Fruit fly (Drosophila melanogaster): Measurements from ENCODE around the gene Adh.

Gene Adh

dm6 chr2L:14656111-14656881 is 40.9 kb downstream of the Adh start:
- no peak for TF ChIP-seq pan (optimal IDR thresholded peaks at IDR 0.05)
- TF ChIP-seq sv (GFP tag; optimal IDR thresholded peaks at IDR 0.05) = no peak
- TF ChIP-seq dl (GFP tag; optimal IDR thresholded peaks at IDR 0.05; ENCODE audit: insufficient read depth in 1 of 2, partially characterized antibody in 2 of 2) = no peak
- no peak for TF ChIP-seq Dif (GFP tag; optimal IDR thresholded peaks at IDR 0.05; ENCODE audit: partially characterized antibody)
- TF ChIP-seq CG32264 (GFP tag; optimal IDR thresholded peaks at IDR 0.05) = no peak
- TF ChIP-seq lola (GFP tag; optimal IDR thresholded peaks at IDR 0.05) = no peak

dm6 chr2L:14658853-14659252 is 43.5 kb downstream of the Adh start:
- TF ChIP-seq dl (GFP tag; optimal IDR thresholded peaks at IDR 0.05; ENCODE audit: insufficient read depth in 1 of 2, partially characterized antibody in 2 of 2) (no peak), lola (GFP tag; optimal IDR thresholded peaks at IDR 0.05) (no peak), rgr (GFP tag; optimal IDR thresholded peaks at IDR 0.05) (no peak), br (GFP tag; optimal IDR thresholded peaks at IDR 0.05) (no peak), jim (GFP tag; optimal IDR thresholded peaks at IDR 0.05) (no peak), usp (GFP tag; optimal IDR thresholded peaks at IDR 0.05) (no peak), fru (GFP tag; optimal IDR thresholded peaks at IDR 0.05) (no peak), Dfd (GFP tag; optimal IDR thresholded peaks at IDR 0.05) (no peak), pan (optimal IDR thresholded peaks at IDR 0.05) (no peak), CG9705 (GFP tag; optimal IDR thresholded peaks at IDR 0.05) (no peak), woc (GFP tag; optimal IDR thresholded peaks at IDR 0.05) (no peak), Myc (optimal IDR thresholded peaks at IDR 0.05) (no peak), Jra (GFP tag; optimal IDR thresholded peaks at IDR 0.05) (no peak), Vsx2 (GFP tag; optimal IDR thresholded peaks at IDR 0.05; ENCODE audit: partially characterized antibody) (no peak), sage (GFP tag; optimal IDR thresholded peaks at IDR 0.05) (no peak), psq (GFP tag; optimal IDR thresholded peaks at IDR 0.05) (no peak), Sp1 (GFP tag; optimal IDR thresholded peaks at IDR 0.05) (no peak)

- no peak for TF ChIP-seq foxo (GFP tag; optimal IDR thresholded peaks at IDR 0.05)
- TF ChIP-seq dl (GFP tag; optimal IDR thresholded peaks at IDR 0.05; ENCODE audit: insufficient read depth in 1 of 2, partially characterized antibody in 2 of 2) = no peak
- no peak for TF ChIP-seq Dif (GFP tag; optimal IDR thresholded peaks at IDR 0.05; ENCODE audit: partially characterized antibody)
- no peak for TF ChIP-seq Dfd (GFP tag; optimal IDR thresholded peaks at IDR 0.05)
- TF ChIP-seq jim (GFP tag; optimal IDR thresholded peaks at IDR 0.05) = no peak
- TF ChIP-seq Jra (GFP tag; optimal IDR thresholded peaks at IDR 0.05) = no peak
- TF ChIP-seq usp (GFP tag; optimal IDR thresholded peaks at IDR 0.05) = no peak
- TF ChIP-seq Hnf4 (GFP tag; optimal IDR thresholded peaks at IDR 0.05) = no peak
- TF ChIP-seq pan (optimal IDR thresholded peaks at IDR 0.05) = no peak
- TF ChIP-seq CrebA (GFP tag; optimal IDR thresholded peaks at IDR 0.05; ENCODE audit: borderline replicate concordance) = no peak
- no peak for TF ChIP-seq N (GFP tag; optimal IDR thresholded peaks at IDR 0.05)
- TF ChIP-seq Abd-B (GFP tag; optimal IDR thresholded peaks at IDR 0.05) = no peak
- no peak for TF ChIP-seq dsf (GFP tag; optimal IDR thresholded peaks at IDR 0.05; ENCODE audit: borderline replicate concordance)
- no peak for TF ChIP-seq Hr83 (GFP tag; optimal IDR thresholded peaks at IDR 0.05; ENCODE audit: poor library complexity, severe bottlenecking)
- no peak for TF ChIP-seq OdsH (GFP tag; optimal IDR thresholded peaks at IDR 0.05)
- TF ChIP-seq Sp1 (GFP tag; optimal IDR thresholded peaks at IDR 0.05) = no peak
- no peak for TF ChIP-seq Rel (GFP tag; optimal IDR thresholded peaks at IDR 0.05)
- TF ChIP-seq Rel (tag; optimal IDR thresholded peaks at IDR 0.05) = no peak
- no peak for TF ChIP-seq h (GFP tag; optimal IDR thresholded peaks at IDR 0.05)
- TF ChIP-seq psq (GFP tag; optimal IDR thresholded peaks at IDR 0.05) = no peak
Observed at dm6 chr2L:14663147-14663546, 47.8 kb downstream of the Adh start.

dm6 chr2L:14664361-14664760 is 49.0 kb downstream of the Adh start:
- TF ChIP-seq h (GFP tag; optimal IDR thresholded peaks at IDR 0.05) (no peak), foxo (GFP tag; optimal IDR thresholded peaks at IDR 0.05) (no peak), CG32264 (GFP tag; optimal IDR thresholded peaks at IDR 0.05) (no peak), tai (GFP tag; optimal IDR thresholded peaks at IDR 0.05) (no peak), dsf (GFP tag; optimal IDR thresholded peaks at IDR 0.05; ENCODE audit: borderline replicate concordance) (no peak), HLH106 (tag; optimal IDR thresholded peaks at IDR 0.05) (no peak), Jra (GFP tag; optimal IDR thresholded peaks at IDR 0.05) (no peak), CG9705 (GFP tag; optimal IDR thresholded peaks at IDR 0.05) (no peak), brk (GFP tag; optimal IDR thresholded peaks at IDR 0.05) (no peak), sage (GFP tag; optimal IDR thresholded peaks at IDR 0.05) (no peak), N (GFP tag; optimal IDR thresholded peaks at IDR 0.05) (no peak), jim (GFP tag; optimal IDR thresholded peaks at IDR 0.05) (no peak)

Measured in whole organism, wandering third instar larva.